Fruit fly (Drosophila melanogaster) whole organism, prepupa: ENCODE data around the gene CG10232.

Experiments
- CG10631 ChIP-seq: fragments of 200-800 bp; sonication (Bioruptor generic); optimal IDR thresholded peaks from 2 replicates; lab custom pipeline; 2016; ENCODE audit warnings: missing biosample characterization, missing genetic modification characterization
- CG10669 ChIP-seq: fragments of 200-800 bp; sonication (Bioruptor generic); optimal IDR thresholded peaks from 3 replicates; lab custom pipeline; 2018; ENCODE audit warnings: missing biosample characterization, mild to moderate bottlenecking, missing genetic modification characterization, moderate library complexity
- CG11294 ChIP-seq: fragments of 200-800 bp; sonication (Bioruptor generic); IDR thresholded peaks from 2 replicates; pipeline ENCODE4 v1.3.6; 2022; ENCODE audit warnings: missing biosample characterization, missing genetic modification characterization
- CG11762 ChIP-seq: fragments of 200-800 bp; sonication (Bioruptor generic); optimal IDR thresholded peaks from 3 replicates; lab custom pipeline; 2016; ENCODE audit warnings: missing biosample characterization, missing genetic modification characterization; ENCODE audit not compliant: insufficient read depth
- CG11902 ChIP-seq: fragments of 200-800 bp; sonication (Bioruptor generic); optimal IDR thresholded peaks from 3 replicates; lab custom pipeline; 2016; ENCODE audit warnings: missing biosample characterization, missing genetic modification characterization
- CG15336 ChIP-seq: fragments of 200-800 bp; sonication (Bioruptor generic); IDR thresholded peaks from 2 replicates; pipeline ENCODE4 v1.3.6; 2022; ENCODE audit warnings: missing biosample characterization, missing genetic modification characterization
- CG1621 ChIP-seq: fragments of 200-800 bp; sonication (Bioruptor generic); optimal IDR thresholded peaks from 3 replicates; lab custom pipeline; 2018; ENCODE audit warnings: missing biosample characterization, mild to moderate bottlenecking, missing genetic modification characterization
- CG3032 ChIP-seq: fragments of 200-800 bp; optimal IDR thresholded peaks from 2 replicates; lab custom pipeline; 2019; ENCODE audit warnings: missing biosample characterization, mild to moderate bottlenecking, missing genetic modification characterization, moderate library complexity
- CG31627 ChIP-seq: fragments of 200-800 bp; sonication (Bioruptor generic); optimal IDR thresholded peaks from 3 replicates; lab custom pipeline; 2016; ENCODE audit warnings: missing biosample characterization, missing genetic modification characterization
- CG32006 ChIP-seq: fragments of 200-800 bp; sonication (Bioruptor generic); optimal IDR thresholded peaks from 3 replicates; lab custom pipeline; 2017; ENCODE audit warnings: missing biosample characterization, mild to moderate bottlenecking, missing genetic modification characterization
- CG34406 ChIP-seq: fragments of 200-800 bp; sonication (Bioruptor generic); optimal IDR thresholded peaks from 3 replicates; lab custom pipeline; 2016; ENCODE audit warnings: missing biosample characterization, missing genetic modification characterization
- CG6163 ChIP-seq: fragments of 200-800 bp; sonication (Bioruptor generic); IDR thresholded peaks from 3 replicates; pipeline ENCODE4 v1.3.6; 2022; ENCODE audit warnings: missing biosample characterization, missing genetic modification characterization
- CG6276 ChIP-seq: fragments of 200-800 bp; sonication (Bioruptor generic); optimal IDR thresholded peaks from 2 replicates; lab custom pipeline; 2017; ENCODE audit warnings: missing biosample characterization, mild to moderate bottlenecking, missing genetic modification characterization
- CG6792 ChIP-seq: fragments of 200-800 bp; sonication (Bioruptor generic); optimal IDR thresholded peaks from 3 replicates; lab custom pipeline; 2016; ENCODE audit warnings: missing biosample characterization, missing genetic modification characterization
- CG6808 ChIP-seq: fragments of 200-800 bp; sonication (Bioruptor generic); optimal IDR thresholded peaks from 3 replicates; lab custom pipeline; 2017; ENCODE audit warnings: missing biosample characterization, missing genetic modification characterization, mild to moderate bottlenecking, moderate library complexity, missing genetic modification reagents
- CG6854 ChIP-seq: fragments of 200-800 bp; sonication (Bioruptor generic); optimal IDR thresholded peaks from 2 replicates; lab custom pipeline; 2017; ENCODE audit warnings: missing biosample characterization, mild to moderate bottlenecking, missing genetic modification characterization
- CG7368 ChIP-seq: fragments of 200-800 bp; sonication (Bioruptor generic); optimal IDR thresholded peaks from 3 replicates; lab custom pipeline; 2016; ENCODE audit warnings: missing biosample characterization, missing genetic modification characterization
- CG8319 ChIP-seq: fragments of 200-800 bp; sonication (Bioruptor generic); optimal IDR thresholded peaks from 3 replicates; lab custom pipeline; 2016; ENCODE audit warnings: missing biosample characterization, missing genetic modification characterization
- CG8632 ChIP-seq: fragments of 200-800 bp; sonication (Bioruptor generic); optimal IDR thresholded peaks from 3 replicates; lab custom pipeline; 2016; ENCODE audit warnings: missing biosample characterization, missing genetic modification characterization
- Eip75B ChIP-seq: fragments of 200-800 bp; sonication (Bioruptor generic); optimal IDR thresholded peaks from 3 replicates; lab custom pipeline; 2016; ENCODE audit warnings: missing biosample characterization, missing genetic modification characterization
- Eip78C ChIP-seq: fragments of 200-800 bp; sonication (Bioruptor generic); peaks from one replicate; lab custom pipeline; 2016; ENCODE audit warnings: missing biosample characterization, missing genetic modification characterization
- Eip93F ChIP-seq: fragments of 200-800 bp; sonication (Bioruptor generic); optimal IDR thresholded peaks from 2 replicates; lab custom pipeline; 2016; ENCODE audit warnings: missing biosample characterization, mild to moderate bottlenecking, missing genetic modification characterization
- Ets21C ChIP-seq: fragments of 200-800 bp; sonication (Bioruptor generic); optimal IDR thresholded peaks from 3 replicates; lab custom pipeline; 2016; ENCODE audit warnings: missing biosample characterization, missing genetic modification characterization
- Gug ChIP-seq: fragments of 200-800 bp; sonication (Bioruptor generic); IDR thresholded peaks from 2 replicates; pipeline ENCODE4 v1.3.6; 2022; ENCODE audit warnings: missing biosample characterization, missing genetic modification characterization
- Hr38 ChIP-seq: sonication (Bioruptor generic); optimal IDR thresholded peaks from 2 replicates; lab custom pipeline; 2016; ENCODE audit warnings: missing biosample characterization, missing genetic modification characterization
- Hr39 ChIP-seq: fragments of 200-800 bp; sonication (Bioruptor generic); optimal IDR thresholded peaks from 2 replicates; lab custom pipeline; 2016; ENCODE audit warnings: missing biosample characterization, missing genetic modification characterization
- Hr4 ChIP-seq: fragments of 200-800 bp; sonication (Bioruptor generic); optimal IDR thresholded peaks from 3 replicates; lab custom pipeline; 2016; ENCODE audit warnings: missing biosample characterization, missing genetic modification characterization
- Lpt ChIP-seq: fragments of 200-800 bp; sonication (Bioruptor generic); optimal IDR thresholded peaks from 3 replicates; lab custom pipeline; 2016; ENCODE audit warnings: missing biosample characterization, missing genetic modification characterization
- Met ChIP-seq: fragments of 200-800 bp; sonication (Bioruptor generic); optimal IDR thresholded peaks from 3 replicates; lab custom pipeline; 2016; ENCODE audit warnings: missing biosample characterization, missing genetic modification characterization
- OdsH ChIP-seq: fragments of 200-800 bp; sonication (Bioruptor generic); optimal IDR thresholded peaks from 3 replicates; lab custom pipeline; 2016; ENCODE audit warnings: missing biosample characterization, missing genetic modification characterization
- Smox ChIP-seq: fragments of 200-800 bp; sonication (Bioruptor generic); optimal IDR thresholded peaks from 3 replicates; lab custom pipeline; 2016; ENCODE audit warnings: missing biosample characterization, missing genetic modification characterization
- Sox102F ChIP-seq: fragments of 200-800 bp; sonication (Bioruptor generic); optimal IDR thresholded peaks from 2 replicates; lab custom pipeline; 2016; ENCODE audit warnings: missing biosample characterization, mild to moderate bottlenecking, missing genetic modification characterization
- Sox15 ChIP-seq: fragments of 200-800 bp; sonication (Bioruptor generic); optimal IDR thresholded peaks from 3 replicates; lab custom pipeline; 2016; ENCODE audit warnings: missing biosample characterization, missing genetic modification characterization
- achi ChIP-seq: fragments of 200-800 bp; sonication (Bioruptor generic); optimal IDR thresholded peaks from 3 replicates; lab custom pipeline; 2016; ENCODE audit warnings: missing biosample characterization, missing genetic modification characterization
- acj6 ChIP-seq: fragments of 200-800 bp; sonication (Bioruptor generic); optimal IDR thresholded peaks from 3 replicates; lab custom pipeline; 2016; ENCODE audit warnings: missing biosample characterization, missing genetic modification characterization
- dac ChIP-seq: fragments of 200-800 bp; sonication (Bioruptor generic); optimal IDR thresholded peaks from 2 replicates; lab custom pipeline; 2017; ENCODE audit warnings: missing biosample characterization, mild to moderate bottlenecking, missing genetic modification characterization
- dsx ChIP-seq: fragments of 200-800 bp; optimal IDR thresholded peaks from 3 replicates; lab custom pipeline; 2019; ENCODE audit warnings: missing biosample characterization, mild to moderate bottlenecking, missing genetic modification characterization, moderate library complexity; ENCODE audit not compliant: poor library complexity, severe bottlenecking
- fd59A ChIP-seq: fragments of 200-800 bp; sonication (Bioruptor generic); optimal IDR thresholded peaks from 2 replicates; lab custom pipeline; 2017; ENCODE audit warnings: missing biosample characterization, mild to moderate bottlenecking, missing genetic modification characterization, missing genetic modification reagents
- fd85E ChIP-seq: fragments of 200-800 bp; sonication (Bioruptor generic); optimal IDR thresholded peaks from 3 replicates; lab custom pipeline; 2016; ENCODE audit warnings: missing biosample characterization, missing genetic modification characterization
- fkh ChIP-seq: fragments of 200-800 bp; sonication (Bioruptor generic); optimal IDR thresholded peaks from 3 replicates; lab custom pipeline; 2017; ENCODE audit warnings: missing biosample characterization, mild to moderate bottlenecking, missing genetic modification characterization, moderate library complexity
- lz ChIP-seq: fragments of 200-800 bp; sonication (Bioruptor generic); optimal IDR thresholded peaks from 3 replicates; lab custom pipeline; 2016; ENCODE audit warnings: missing biosample characterization, missing genetic modification characterization
- pdm3 ChIP-seq: fragments of 200-800 bp; sonication (Bioruptor generic); optimal IDR thresholded peaks from 3 replicates; lab custom pipeline; 2016; ENCODE audit warnings: missing biosample characterization, missing genetic modification characterization
- spab ChIP-seq: fragments of 200-800 bp; sonication (Bioruptor generic); optimal IDR thresholded peaks from 2 replicates; lab custom pipeline; 2017; ENCODE audit warnings: missing biosample characterization, mild to moderate bottlenecking, missing genetic modification characterization, missing genetic modification reagents
- ss ChIP-seq, 2 experiments: fragments of 200-800 bp; sonication (Bioruptor generic); optimal IDR thresholded peaks; 2 replicates in 1 of 2; 3 replicates in 1 of 2; lab custom pipeline; 2017 to 2018; ENCODE audit warnings: mild to moderate bottlenecking in 2 of 2, missing biosample characterization in 2 of 2, missing genetic modification characterization in 2 of 2, moderate library complexity in 1 of 2
- svp ChIP-seq: fragments of 200-800 bp; sonication (Bioruptor generic); peaks from one replicate; lab custom pipeline; 2016; ENCODE audit warnings: missing biosample characterization, missing genetic modification characterization
- topi ChIP-seq: fragments of 200-800 bp; sonication (Bioruptor generic); optimal IDR thresholded peaks from 3 replicates; lab custom pipeline; 2016; ENCODE audit warnings: missing biosample characterization, missing genetic modification characterization
- vri ChIP-seq: fragments of 200-800 bp; sonication (Bioruptor generic); optimal IDR thresholded peaks from 3 replicates; lab custom pipeline; 2016; ENCODE audit warnings: missing biosample characterization, mild to moderate bottlenecking, missing genetic modification characterization

Gene CG10232

DNA sequence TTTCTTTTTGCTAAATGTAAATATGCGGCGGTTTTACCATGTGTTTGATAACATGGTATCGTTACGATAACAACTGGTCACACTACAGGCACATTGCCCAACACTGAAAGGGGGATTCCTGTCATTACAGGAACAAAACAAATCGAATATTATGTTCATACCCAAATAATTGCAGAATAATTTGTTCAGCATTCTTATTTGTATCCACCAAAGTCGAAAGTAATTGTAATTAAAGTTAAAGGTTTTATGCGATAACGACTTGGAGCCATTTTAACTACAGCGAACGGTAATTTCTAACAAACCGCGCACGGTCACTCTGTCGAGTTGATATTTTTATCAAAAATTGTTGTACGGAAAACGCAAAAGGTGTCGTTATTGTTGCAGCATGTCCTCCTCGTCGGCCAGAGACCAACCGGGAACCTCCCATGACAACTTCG lies 46.0 kb upstream of the CG10232 start, which contains the start of the genes CG10214 and CG10375 (continued):
- TF ChIP-seq dac (GFP tag; lab: Kevin White, UChicago) (peak; percentile 45), acj6 (GFP tag; lab: Kevin White, UChicago) (peak; percentile 67), CG6163 (GFP tag; lab: Robert Waterston, UW) (peak; percentile 74), Sox102F (peak; percentile 59), ss (GFP tag; optimal IDR thresholded peaks at IDR 0.05; lab: Kevin White, UChicago) (no peak), Eip75B (GFP tag; lab: Kevin White, UChicago) (peak; percentile 58), CG6808 (GFP tag; lab: Kevin White, UChicago) (peak; percentile 14), Met (GFP tag; lab: Kevin White, UChicago) (peak; percentile 70), CG7368 (peak; percentile 60), fd59A (GFP tag; lab: Kevin White, UChicago) (no peak), achi (GFP tag; lab: Kevin White, UChicago) (peak; percentile 61), CG34406 (GFP tag; lab: Kevin White, UChicago) (peak; percentile 60)

DNA sequence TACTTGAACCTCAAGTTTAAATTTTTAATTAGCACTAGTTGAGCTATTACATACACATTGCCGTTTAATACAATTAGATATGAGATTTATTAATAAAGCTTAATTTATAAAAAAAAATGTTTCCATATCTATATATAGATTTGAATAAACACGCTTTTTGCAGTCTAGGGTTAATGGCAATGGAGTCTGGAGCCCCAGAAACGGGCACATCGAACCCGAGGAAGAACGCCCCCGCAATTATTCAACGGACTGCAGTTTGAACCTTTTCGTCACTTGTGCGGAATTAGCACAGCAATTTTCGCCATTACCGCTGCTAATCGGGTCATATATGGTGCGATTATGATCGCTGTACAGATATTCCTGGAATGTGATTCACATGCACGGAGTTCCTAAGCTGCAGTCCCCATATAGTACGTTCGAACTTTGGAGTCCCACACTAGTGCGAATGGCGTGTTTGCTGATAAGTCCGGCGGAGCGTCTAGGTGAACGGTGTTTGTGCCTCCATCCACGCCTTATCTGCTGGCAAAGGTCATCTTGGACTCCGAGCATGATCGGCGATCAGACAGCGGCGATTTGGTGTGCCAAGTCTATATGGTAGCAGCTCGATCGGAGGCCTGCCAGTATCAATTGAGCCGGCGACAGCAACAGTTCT lies 42.3 kb upstream of the CG10232 start, which contains the start of gene Lsd-1:
Gene Lsd-1 (plus strand): TSS at position 236 of the 652 bp plus-strand sequence.
- peak; percentile 32 for TF ChIP-seq CG6792
- no peak for TF ChIP-seq CG11294
- TF ChIP-seq Hr39 (GFP tag; lab: Kevin White, UChicago) = no peak
- no peak for TF ChIP-seq Hr38 (GFP tag; lab: Kevin White, UChicago)
- TF ChIP-seq CG11762 (GFP tag; lab: Kevin White, UChicago) = no peak
- no peak for TF ChIP-seq dac (GFP tag; lab: Kevin White, UChicago)
- peak; percentile 46 for TF ChIP-seq CG10669 (GFP tag; lab: Kevin White, UChicago)
- TF ChIP-seq vri = no peak
- no peak for TF ChIP-seq CG8319 (GFP tag; lab: Kevin White, UChicago)
- TF ChIP-seq dsx (GFP tag; lab: Kevin White, UChicago) = peak; percentile 43
- TF ChIP-seq CG6276 (GFP tag; lab: Kevin White, UChicago) = peak; percentile 71
- peak; percentile 80 for TF ChIP-seq CG15336 (GFP tag; lab: Robert Waterston, UW)
- TF ChIP-seq Ets21C (GFP tag; lab: Kevin White, UChicago) = no peak
- TF ChIP-seq fd85E (GFP tag; lab: Kevin White, UChicago) = no peak
- TF ChIP-seq Lpt (GFP tag; lab: Kevin White, UChicago) = no peak
- no peak for TF ChIP-seq topi (GFP tag; lab: Kevin White, UChicago)
- peak; percentile 28 for TF ChIP-seq CG10631 (GFP tag; lab: Kevin White, UChicago)
- no peak for TF ChIP-seq lz (GFP tag; lab: Kevin White, UChicago)
- peak; percentile 98 for TF ChIP-seq svp (GFP tag; lab: Kevin White, UChicago)
- TF ChIP-seq CG6163 (GFP tag; lab: Robert Waterston, UW) = peak; percentile 44
- no peak for TF ChIP-seq Sox15 (GFP tag; lab: Kevin White, UChicago)
- TF ChIP-seq spab = peak; percentile 51
- TF ChIP-seq ss (GFP tag; optimal IDR thresholded peaks at IDR 0.05; lab: Kevin White, UChicago) = peak; percentile 81 to 82
- TF ChIP-seq CG31627 (GFP tag; lab: Kevin White, UChicago) = no peak
- peak; percentile 33 for TF ChIP-seq CG34406 (GFP tag; lab: Kevin White, UChicago)
- peak; percentile 76 for TF ChIP-seq CG6808 (GFP tag; lab: Kevin White, UChicago)
- TF ChIP-seq CG32006 (GFP tag; lab: Kevin White, UChicago) = peak; percentile 54
- no peak for TF ChIP-seq fkh
- TF ChIP-seq CG1621 (tag; lab: Kevin White, UChicago) = peak; percentile 29
- no peak for TF ChIP-seq pdm3 (GFP tag; lab: Kevin White, UChicago)
- TF ChIP-seq fd59A (GFP tag; lab: Kevin White, UChicago) = no peak
- no peak for TF ChIP-seq Eip75B (GFP tag; lab: Kevin White, UChicago)
- TF ChIP-seq acj6 (GFP tag; lab: Kevin White, UChicago) = no peak
- TF ChIP-seq CG3032 (tag; lab: Kevin White, UChicago) = peak; percentile 62
- TF ChIP-seq Smox (GFP tag; lab: Kevin White, UChicago) = peak; percentile 22
- peak; percentile 1 for TF ChIP-seq achi (GFP tag; lab: Kevin White, UChicago)
- peak; percentile 87 for TF ChIP-seq Eip78C (GFP tag; lab: Kevin White, UChicago)
- peak; percentile 31 for TF ChIP-seq Hr4 (GFP tag; lab: Kevin White, UChicago)
- TF ChIP-seq CG6854 (GFP tag; lab: Kevin White, UChicago) = no peak
- peak; percentile 2 for TF ChIP-seq OdsH (GFP tag; lab: Kevin White, UChicago)
- no peak for TF ChIP-seq CG8632 (GFP tag; lab: Kevin White, UChicago)
- TF ChIP-seq Eip93F (GFP tag; lab: Kevin White, UChicago) = no peak
- TF ChIP-seq Gug (GFP tag; lab: Robert Waterston, UW) = peak; percentile 12; the same call in 1 of the 2 replicates
- no peak for TF ChIP-seq CG11902 (GFP tag; lab: Kevin White, UChicago)
